Worm (Caenorhabditis elegans) whole organism, L3 larva: ENCODE measurements around the gene F36H1.3.
A peak's percentile ranks its signal among the peaks of the same experiment; 100 is the strongest.

ENCODE experiments used
- ama-1 ChIP-seq: fragments of 150-350 bp; optimal IDR thresholded peaks from 2 replicates; lab custom pipeline; 2018
- ceh-16 ChIP-seq: sonication (generic microtip); optimal IDR thresholded peaks from 2 replicates; lab custom pipeline; 2017; ENCODE audit warnings: missing biosample characterization, missing genetic modification characterization
- ceh-28 ChIP-seq: fragments of 150-350 bp; optimal IDR thresholded peaks from 2 replicates; lab custom pipeline; 2014; ENCODE audit warnings: missing biosample characterization, missing genetic modification reagents, missing genetic modification characterization
- ceh-82 ChIP-seq: fragments of 150-350 bp; optimal IDR thresholded peaks from 2 replicates; lab custom pipeline; 2014; ENCODE audit warnings: missing biosample characterization, missing genetic modification characterization
- daf-12 ChIP-seq: fragments of 150-350 bp; optimal IDR thresholded peaks from 2 replicates; lab custom pipeline; 2014; ENCODE audit warnings: missing biosample characterization, missing genetic modification reagents, missing genetic modification characterization
- egl-5 ChIP-seq: fragments of 150-350 bp; optimal IDR thresholded peaks from 2 replicates; lab custom pipeline; 2017; ENCODE audit warnings: missing biosample characterization, missing genetic modification reagents, missing genetic modification characterization, inconsistent platforms
- elt-1 ChIP-seq: fragments of 150-350 bp; optimal IDR thresholded peaks from 2 replicates; lab custom pipeline; 2014; ENCODE audit warnings: missing biosample characterization, missing genetic modification characterization
- elt-2 ChIP-seq: sonication (generic microtip); optimal IDR thresholded peaks from 2 replicates; lab custom pipeline; 2016; ENCODE audit warnings: missing genetic modification reagents, mild to moderate bottlenecking, missing genetic modification characterization, missing compliant biosample characterization
- elt-3 ChIP-seq, 3 experiments: fragments of 150-350 bp in 1 of 3; sonication (generic microtip) in 2 of 3; optimal IDR thresholded peaks; 2 replicates in 2 of 3; 4 replicates in 1 of 3; lab custom pipeline; 2014 to 2017; ENCODE audit warnings: missing biosample characterization in 3 of 3, missing genetic modification characterization in 3 of 3
- eor-1 ChIP-seq, 2 experiments: fragments of 150-350 bp; optimal IDR thresholded peaks; 2 replicates each; lab custom pipeline; 2014 to 2018; ENCODE audit warnings: missing biosample characterization in 2 of 2, missing genetic modification characterization in 2 of 2
- fkh-10 ChIP-seq: sonication (generic microtip); optimal IDR thresholded peaks from 2 replicates; lab custom pipeline; 2017; ENCODE audit warnings: missing biosample characterization, missing genetic modification reagents, missing genetic modification characterization
- fkh-2 ChIP-seq: fragments of 150-350 bp; optimal IDR thresholded peaks from 2 replicates; lab custom pipeline; 2014; ENCODE audit warnings: missing biosample characterization, missing genetic modification reagents, missing genetic modification characterization
- fos-1 ChIP-seq: fragments of 150-350 bp; optimal IDR thresholded peaks from 2 replicates; lab custom pipeline; 2014; ENCODE audit warnings: missing biosample characterization, missing genetic modification characterization
- hmg-11 ChIP-seq: sonication (generic microtip); optimal IDR thresholded peaks from 2 replicates; lab custom pipeline; 2016; ENCODE audit warnings: missing genetic modification characterization, missing compliant biosample characterization
- jun-1 ChIP-seq: fragments of 150-350 bp; optimal IDR thresholded peaks from 2 replicates; lab custom pipeline; 2014; ENCODE audit warnings: missing biosample characterization, missing genetic modification reagents, missing genetic modification characterization
- lin-15B ChIP-seq: fragments of 150-350 bp; optimal IDR thresholded peaks from 2 replicates; lab custom pipeline; 2014; ENCODE audit warnings: missing biosample characterization, missing genetic modification characterization
- lin-39 ChIP-seq: fragments of 150-350 bp; optimal IDR thresholded peaks from 2 replicates; lab custom pipeline; 2018; ENCODE audit warnings: missing biosample characterization, missing genetic modification reagents, missing genetic modification characterization
- lsy-12 ChIP-seq: sonication (generic microtip); optimal IDR thresholded peaks from 2 replicates; lab custom pipeline; 2016; ENCODE audit warnings: mild to moderate bottlenecking, missing genetic modification characterization, missing compliant biosample characterization
- nfya-1 ChIP-seq: sonication (generic microtip); optimal IDR thresholded peaks from 2 replicates; lab custom pipeline; 2017; ENCODE audit warnings: missing genetic modification characterization, mild to moderate bottlenecking, missing compliant biosample characterization, antibody characterized with exemption, moderate library complexity; ENCODE audit not compliant: insufficient read depth
- nhr-11 ChIP-seq: fragments of 150-350 bp; optimal IDR thresholded peaks from 2 replicates; lab custom pipeline; 2014; ENCODE audit warnings: missing biosample characterization, missing genetic modification characterization
- nhr-12 ChIP-seq: fragments of 150-350 bp; optimal IDR thresholded peaks from 2 replicates; lab custom pipeline; 2014; ENCODE audit warnings: missing biosample characterization, missing genetic modification characterization
- nhr-23 ChIP-seq: fragments of 150-350 bp; optimal IDR thresholded peaks from 2 replicates; lab custom pipeline; 2014; ENCODE audit warnings: missing biosample characterization, missing genetic modification reagents, missing genetic modification characterization
- nhr-237 ChIP-seq: fragments of 150-350 bp; optimal IDR thresholded peaks from 2 replicates; lab custom pipeline; 2014; ENCODE audit warnings: missing biosample characterization, missing genetic modification characterization
- nhr-28 ChIP-seq: fragments of 150-350 bp; optimal IDR thresholded peaks from 2 replicates; lab custom pipeline; 2014; ENCODE audit warnings: missing biosample characterization, missing genetic modification characterization
- nhr-43 ChIP-seq: sonication (generic microtip); optimal IDR thresholded peaks from 2 replicates; lab custom pipeline; 2016; ENCODE audit warnings: mild to moderate bottlenecking, missing genetic modification characterization, missing compliant biosample characterization; ENCODE audit not compliant: poor library complexity, severe bottlenecking
- nhr-76 ChIP-seq: fragments of 150-350 bp; sonication (generic microtip); optimal IDR thresholded peaks from 5 replicates; lab custom pipeline; 2014; ENCODE audit warnings: missing biosample characterization, missing genetic modification characterization
- nhr-77 ChIP-seq: fragments of 150-350 bp; optimal IDR thresholded peaks from 2 replicates; lab custom pipeline; 2014; ENCODE audit warnings: missing biosample characterization, missing genetic modification characterization
- pha-4 ChIP-seq: fragments of 150-350 bp; optimal IDR thresholded peaks from 2 replicates; lab custom pipeline; 2014; ENCODE audit warnings: missing biosample characterization, missing genetic modification reagents, missing genetic modification characterization
- pqm-1 ChIP-seq: fragments of 150-350 bp; optimal IDR thresholded peaks from 2 replicates; lab custom pipeline; 2017; ENCODE audit warnings: missing biosample characterization, missing genetic modification characterization, inconsistent platforms
- sea-2 ChIP-seq: fragments of 150-350 bp; sonication (generic microtip); optimal IDR thresholded peaks from 4 replicates; lab custom pipeline; 2014; ENCODE audit warnings: missing biosample characterization, missing genetic modification reagents, missing genetic modification characterization
- snpc-4 ChIP-seq: fragments of 150-350 bp; optimal IDR thresholded peaks from 2 replicates; lab custom pipeline; 2014; ENCODE audit warnings: missing biosample characterization, missing genetic modification characterization
- tbx-2 ChIP-seq: sonication (generic microtip); optimal IDR thresholded peaks from 2 replicates; lab custom pipeline; 2016; ENCODE audit warnings: mild to moderate bottlenecking, missing genetic modification characterization, missing compliant biosample characterization
- unc-62 ChIP-seq: fragments of 150-350 bp; sonication (generic microtip); optimal IDR thresholded peaks from 4 replicates; lab custom pipeline; 2014; ENCODE audit warnings: missing biosample characterization, missing genetic modification reagents, missing genetic modification characterization
- zag-1 ChIP-seq: fragments of 150-350 bp; optimal IDR thresholded peaks from 2 replicates; lab custom pipeline; 2014; ENCODE audit warnings: missing biosample characterization, missing genetic modification characterization
- ztf-11 ChIP-seq: fragments of 150-350 bp; optimal IDR thresholded peaks from 2 replicates; lab custom pipeline; 2014; ENCODE audit warnings: missing biosample characterization, missing genetic modification characterization
- ztf-4 ChIP-seq: fragments of 150-350 bp; optimal IDR thresholded peaks from 2 replicates; lab custom pipeline; 2014; ENCODE audit warnings: missing biosample characterization, missing genetic modification characterization

The F36H1.3 gene

ce11 chrIV:11067003-11067402 is 17.1 kb downstream of the F36H1.3 start, which contains the start of gene ttr-17:
TSS of gene ttr-17 (minus strand) at chrIV:11067026.
- TF ChIP-seq nfya-1 (tag; lab: Kevin White, UChicago) (peak; percentile 4), egl-5 (tag; lab: Kevin White, UChicago) (no peak)

DNA sequence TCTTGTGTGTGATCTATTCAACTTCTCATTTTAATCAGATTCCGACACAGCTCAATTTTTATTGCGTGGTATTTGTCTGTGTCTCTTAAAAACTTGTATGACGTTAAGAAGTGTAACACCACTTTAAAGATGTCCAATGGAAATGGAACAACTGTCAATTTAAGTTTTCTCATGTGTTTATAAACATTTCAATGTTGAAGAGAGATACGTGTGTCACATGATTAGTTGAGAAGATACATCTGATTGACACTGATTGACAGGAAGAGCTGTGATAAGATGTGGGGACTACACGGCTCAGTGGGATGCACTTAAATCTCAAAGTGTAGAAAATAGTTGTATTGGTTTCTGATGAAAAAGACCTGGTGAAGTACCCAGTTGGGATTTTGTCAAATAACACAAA is 18.4 kb downstream of the F36H1.3 start:
- TF ChIP-seq nfya-1 (tag; lab: Kevin White, UChicago), result peak; percentile 47
- TF ChIP-seq daf-12 (tag; lab: Kevin White, UChicago), result no peak
- TF ChIP-seq nhr-11, result peak; percentile 68
- TF ChIP-seq nhr-77 (tag; lab: Kevin White, UChicago), result no peak
- TF ChIP-seq ztf-4 (tag; lab: Kevin White, UChicago), result no peak
- TF ChIP-seq egl-5 (tag; lab: Kevin White, UChicago), result peak; percentile 40
- TF ChIP-seq unc-62, result peak; percentile 83

- TF ChIP-seq nhr-43 (tag; lab: Kevin White, UChicago) (peak; percentile 49), nhr-237 (tag; lab: Kevin White, UChicago) (peak; percentile 91)
Observed at ce11 chrIV:11070895-11071294, 21.0 kb downstream of the F36H1.3 start.

- TF ChIP-seq pha-4 (tag; lab: Kevin White, UChicago), result no peak
- TF ChIP-seq ceh-16 (tag; lab: Kevin White, UChicago), result no peak
- no peak for TF ChIP-seq jun-1 (tag; lab: Kevin White, UChicago)
Observed at ce11 chrIV:11078482-11078881, 28.6 kb downstream of the F36H1.3 start, which contains the start of gene Y5F2A.4. TSS of gene Y5F2A.4 (minus strand) at chrIV:11078582.

DNA sequence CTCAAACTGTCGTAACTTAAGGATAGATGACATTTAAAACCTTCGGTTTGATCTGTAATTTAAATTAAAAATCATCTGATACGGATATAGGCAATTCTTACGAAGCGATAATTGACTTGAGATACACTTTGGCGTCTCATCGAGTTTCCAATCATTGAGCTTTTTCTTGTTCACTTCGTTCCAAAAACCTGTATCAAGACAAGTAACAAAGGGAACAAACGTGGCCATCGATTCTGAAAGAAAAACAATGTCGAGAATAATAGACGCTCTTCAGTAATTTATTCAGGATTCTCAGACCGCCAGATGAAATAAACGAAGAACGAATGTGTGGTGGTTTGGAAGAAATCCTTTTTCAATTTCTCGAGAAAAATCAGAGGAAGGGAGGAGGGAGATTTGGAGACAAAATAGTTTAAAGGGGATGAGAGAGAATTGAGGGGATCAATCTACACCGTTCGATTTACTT is 30.9 kb downstream of the F36H1.3 start, which contains the start of gene atg-7:
TSS of gene atg-7 (minus strand) at position 233 of the 463 bp plus-strand sequence.
- peak; percentile 18 for TF ChIP-seq lsy-12 (tag; lab: Kevin White, UChicago)
- TF ChIP-seq nhr-23 (tag; lab: Kevin White, UChicago), result no peak
- TF ChIP-seq jun-1 (tag; lab: Kevin White, UChicago), result no peak
- no peak for TF ChIP-seq unc-62
- no peak for TF ChIP-seq elt-3 (tag; optimal IDR thresholded peaks at IDR 0.05; lab: Kevin White, UChicago)
- TF ChIP-seq daf-12 (tag; lab: Kevin White, UChicago), result no peak
- no peak for TF ChIP-seq lin-15B (tag; lab: Kevin White, UChicago)
- no peak for TF ChIP-seq nhr-76 (tag; lab: Kevin White, UChicago)
- no peak for TF ChIP-seq fkh-10 (GFP tag; lab: Kevin White, UChicago)
- TF ChIP-seq sea-2, result no peak
- no peak for TF ChIP-seq nhr-237 (tag; lab: Kevin White, UChicago)
- TF ChIP-seq ztf-11 (tag; lab: Kevin White, UChicago), result no peak
- no peak for TF ChIP-seq nhr-77 (tag; lab: Kevin White, UChicago)
- peak; percentile 94 for TF ChIP-seq ama-1 (lab: Kevin White, UChicago)
- TF ChIP-seq nhr-43 (tag; lab: Kevin White, UChicago), result no peak
- TF ChIP-seq ztf-4 (tag; lab: Kevin White, UChicago), result no peak
- TF ChIP-seq zag-1 (tag; lab: Kevin White, UChicago), result no peak
- TF ChIP-seq pha-4 (tag; lab: Kevin White, UChicago), result peak; percentile 13
- no peak for TF ChIP-seq egl-5 (tag; lab: Kevin White, UChicago)
- TF ChIP-seq elt-2 (tag; lab: Kevin White, UChicago), result no peak
- TF ChIP-seq nhr-28 (tag; lab: Kevin White, UChicago), result no peak
- no peak for TF ChIP-seq ceh-28 (tag; lab: Kevin White, UChicago)
- no peak for TF ChIP-seq ceh-82 (tag; lab: Kevin White, UChicago)
- no peak for TF ChIP-seq hmg-11 (tag; lab: Kevin White, UChicago)

DNA sequence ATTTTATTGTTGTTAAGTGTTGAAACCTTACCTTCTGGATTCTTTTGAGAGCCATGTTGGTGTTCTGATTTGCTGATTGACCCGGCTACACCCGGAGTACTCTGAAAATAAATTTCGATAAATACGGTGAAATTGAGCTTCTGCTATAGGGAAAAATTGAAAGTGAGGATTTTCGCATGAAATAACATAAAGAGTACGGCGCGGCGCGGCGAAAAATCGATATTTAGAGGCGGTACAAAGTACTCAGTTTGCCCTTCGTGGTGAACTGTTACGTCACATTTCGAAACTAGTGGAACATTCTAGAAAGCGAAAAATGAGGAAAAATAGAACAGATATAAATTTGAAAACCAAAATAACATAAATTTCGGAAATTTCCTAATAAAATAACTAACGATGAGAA is 32.2 kb downstream of the F36H1.3 start, which contains the start of gene let-70:
TSS of gene let-70 (minus strand) at position 101 of the 400 bp plus-strand sequence.
- TF ChIP-seq fos-1 (tag; lab: Kevin White, UChicago), result no peak
- no peak for TF ChIP-seq lin-15B (tag; lab: Kevin White, UChicago)
- no peak for TF ChIP-seq fkh-2 (tag; lab: Kevin White, UChicago)
- no peak for TF ChIP-seq tbx-2
- no peak for TF ChIP-seq daf-12 (tag; lab: Kevin White, UChicago)
- no peak for TF ChIP-seq snpc-4 (tag; lab: Kevin White, UChicago)
- no peak for TF ChIP-seq nhr-43 (tag; lab: Kevin White, UChicago)
- TF ChIP-seq nhr-23 (tag; lab: Kevin White, UChicago), result no peak
- no peak for TF ChIP-seq ceh-82 (tag; lab: Kevin White, UChicago)
- no peak for TF ChIP-seq lin-39
- TF ChIP-seq lsy-12 (tag; lab: Kevin White, UChicago), result no peak
- TF ChIP-seq nhr-77 (tag; lab: Kevin White, UChicago), result no peak
- TF ChIP-seq pqm-1, result no peak
- no peak for TF ChIP-seq sea-2
- no peak for TF ChIP-seq eor-1 (tag; optimal IDR thresholded peaks at IDR 0.05; lab: Kevin White, UChicago)
- TF ChIP-seq nhr-12 (tag; lab: Kevin White, UChicago), result no peak
- TF ChIP-seq elt-1 (tag; lab: Kevin White, UChicago), result no peak
- no peak for TF ChIP-seq nhr-76 (tag; lab: Kevin White, UChicago)
- TF ChIP-seq ceh-28 (tag; lab: Kevin White, UChicago), result no peak
- TF ChIP-seq, all 47 proteins: peak for 0
